Fruit fly (Drosophila melanogaster) whole organism, embryonic: ENCODE data around the gene CG33110.

ENCODE experiments used
- ATbp ChIP-seq: fragments of 200-800 bp; sonication (Bioruptor generic); optimal IDR thresholded peaks from 2 replicates; lab custom pipeline; 2017; ENCODE audit warnings: missing biosample characterization, mild to moderate bottlenecking, missing genetic modification characterization, missing genetic modification reagents
- Atf6 ChIP-seq: fragments of 200-800 bp; sonication (Bioruptor generic); IDR thresholded peaks from 2 replicates; pipeline ENCODE4 v1.3.6; 2022; ENCODE audit warnings: missing biosample characterization, missing genetic modification characterization
- BtbVII ChIP-seq: fragments of 200-800 bp; sonication (Bioruptor generic); optimal IDR thresholded peaks from 3 replicates; lab custom pipeline; 2017; ENCODE audit warnings: missing biosample characterization, mild to moderate bottlenecking, missing genetic modification characterization
- CG10147 ChIP-seq: fragments of 200-800 bp; sonication (Bioruptor generic); optimal IDR thresholded peaks from 2 replicates; lab custom pipeline; 2019; ENCODE audit warnings: missing biosample characterization, mild to moderate bottlenecking, missing genetic modification characterization, moderate library complexity
- CG1024 ChIP-seq: fragments of 200-800 bp; sonication (Bioruptor generic); IDR thresholded peaks from 2 replicates; pipeline ENCODE4 v1.3.6; 2022; ENCODE audit warnings: missing biosample characterization, missing genetic modification characterization
- CG11504 ChIP-seq: fragments of 200-800 bp; sonication (Bioruptor generic); optimal IDR thresholded peaks from 3 replicates; lab custom pipeline; 2019; ENCODE audit warnings: missing biosample characterization, mild to moderate bottlenecking, missing genetic modification characterization, moderate library complexity
- CG11696 ChIP-seq: fragments of 200-800 bp; sonication (Bioruptor generic); IDR thresholded peaks from 2 replicates; pipeline ENCODE4 v1.3.6; 2022; ENCODE audit warnings: missing biosample characterization, missing genetic modification characterization
- CG12219 ChIP-seq: fragments of 200-800 bp; sonication (Bioruptor generic); optimal IDR thresholded peaks from 3 replicates; lab custom pipeline; 2018; ENCODE audit warnings: missing biosample characterization, mild to moderate bottlenecking, missing genetic modification characterization
- CG12769 ChIP-seq: fragments of 200-800 bp; sonication (Bioruptor generic); optimal IDR thresholded peaks from 2 replicates; lab custom pipeline; 2019; ENCODE audit warnings: missing biosample characterization, mild to moderate bottlenecking, missing genetic modification characterization, moderate library complexity
- CG13424 ChIP-seq: fragments of 200-800 bp; sonication (Bioruptor generic); optimal IDR thresholded peaks from 2 replicates; lab custom pipeline; 2019; ENCODE audit warnings: missing biosample characterization, mild to moderate bottlenecking, missing genetic modification characterization, moderate library complexity
- CG16815 ChIP-seq: fragments of 200-800 bp; sonication (Bioruptor generic); optimal IDR thresholded peaks from 3 replicates; lab custom pipeline; 2017; ENCODE audit warnings: missing biosample characterization, mild to moderate bottlenecking, missing genetic modification characterization
- CG17385 ChIP-seq: fragments of 200-800 bp; sonication (Bioruptor generic); optimal IDR thresholded peaks from 3 replicates; lab custom pipeline; 2018; ENCODE audit warnings: missing biosample characterization, mild to moderate bottlenecking, missing genetic modification characterization
- CG17568 ChIP-seq: fragments of 200-800 bp; sonication (Bioruptor generic); optimal IDR thresholded peaks from 2 replicates; lab custom pipeline; 2018; ENCODE audit warnings: missing biosample characterization, mild to moderate bottlenecking, missing genetic modification characterization, moderate library complexity
- CG18011 ChIP-seq: fragments of 200-800 bp; sonication (Bioruptor generic); optimal IDR thresholded peaks from 2 replicates; lab custom pipeline; 2017; ENCODE audit warnings: missing biosample characterization, missing genetic modification characterization, mild to moderate bottlenecking, moderate library complexity, missing genotype
- CG4617 ChIP-seq: fragments of 200-800 bp; sonication (Bioruptor generic); optimal IDR thresholded peaks from 3 replicates; lab custom pipeline; 2016; ENCODE audit warnings: missing biosample characterization, missing genetic modification characterization, borderline replicate concordance
- CG4820 ChIP-seq: fragments of 200-800 bp; sonication (Bioruptor generic); optimal IDR thresholded peaks from 3 replicates; lab custom pipeline; 2016; ENCODE audit warnings: missing biosample characterization, missing genetic modification characterization
- CG7271 ChIP-seq: fragments of 200-800 bp; sonication (Bioruptor generic); optimal IDR thresholded peaks from 2 replicates; lab custom pipeline; 2018; ENCODE audit warnings: missing biosample characterization, mild to moderate bottlenecking, missing genetic modification characterization, moderate library complexity
- CTCF ChIP-seq: fragments of 200-800 bp; sonication (Bioruptor generic); optimal IDR thresholded peaks from 2 replicates; lab custom pipeline; 2017; ENCODE audit warnings: missing biosample characterization, mild to moderate bottlenecking, missing genetic modification characterization, moderate library complexity
- HmgZ ChIP-seq: fragments of 200-800 bp; sonication (Bioruptor generic); optimal IDR thresholded peaks from 2 replicates; lab custom pipeline; 2018; ENCODE audit warnings: missing biosample characterization, mild to moderate bottlenecking, missing genetic modification characterization
- Hr78 ChIP-seq, 2 experiments: fragments of 200-800 bp in 1 of 2; fragments of >200 bp in 1 of 2; sonication (Bioruptor generic) in 1 of 2; optimal IDR thresholded peaks; 2 replicates each; lab custom pipeline; 2017 to 2019; ENCODE audit warnings: missing biosample characterization in 2 of 2, missing genetic modification characterization in 2 of 2, mild to moderate bottlenecking in 1 of 2, moderate library complexity in 1 of 2
- Mad ChIP-seq: fragments of 200-800 bp; sonication (Bioruptor generic); optimal IDR thresholded peaks from 2 replicates; lab custom pipeline; 2016; ENCODE audit warnings: missing biosample characterization, missing genetic modification characterization
- Mrtf ChIP-seq: fragments of 200-800 bp; sonication (Bioruptor generic); IDR thresholded peaks from 3 replicates; pipeline ENCODE4 v1.3.6; 2022; ENCODE audit warnings: missing biosample characterization, missing genetic modification characterization
- NC2β ChIP-seq: fragments of 200-800 bp; sonication (Bioruptor generic); optimal IDR thresholded peaks from 2 replicates; lab custom pipeline; 2016; ENCODE audit warnings: missing biosample characterization, missing genetic modification characterization
- Nf-YB ChIP-seq: fragments of 200-800 bp; sonication (Bioruptor generic); optimal IDR thresholded peaks from 3 replicates; lab custom pipeline; 2019; ENCODE audit warnings: missing biosample characterization, mild to moderate bottlenecking, missing genetic modification characterization, moderate library complexity
- Optix ChIP-seq: fragments of 200-800 bp; sonication (Bioruptor generic); IDR thresholded peaks from 3 replicates; pipeline ENCODE4 v1.3.6; 2022; ENCODE audit warnings: missing biosample characterization, missing genetic modification characterization
- Sin3A ChIP-seq: fragments of >200 bp; optimal IDR thresholded peaks from 2 replicates; lab custom pipeline; 2018
- amos ChIP-seq: fragments of 200-800 bp; sonication (Bioruptor generic); IDR thresholded peaks from 2 replicates; pipeline ENCODE4 v1.3.6; 2022; ENCODE audit warnings: missing biosample characterization, missing genetic modification characterization; ENCODE audit not compliant: partially characterized antibody
- ase ChIP-seq: fragments of 200-800 bp; sonication (Bioruptor generic); IDR thresholded peaks from 3 replicates; pipeline ENCODE4 v1.3.6; 2022; ENCODE audit warnings: missing biosample characterization, missing genetic modification characterization
- az2 ChIP-seq: fragments of 200-800 bp; sonication (Bioruptor generic); optimal IDR thresholded peaks from 3 replicates; lab custom pipeline; 2016; ENCODE audit warnings: missing biosample characterization, missing genetic modification characterization
- bsh ChIP-seq, 2 experiments: fragments of 200-800 bp; sonication (Bioruptor generic); optimal IDR thresholded peaks; 2 replicates each; lab custom pipeline; 2017 to 2018; ENCODE audit warnings: mild to moderate bottlenecking in 2 of 2, missing biosample characterization in 2 of 2, missing genetic modification characterization in 2 of 2, moderate library complexity in 1 of 2
- cwo ChIP-seq: fragments of 200-800 bp; sonication (Bioruptor generic); optimal IDR thresholded peaks from 3 replicates; lab custom pipeline; 2017; ENCODE audit warnings: missing biosample characterization, missing genetic modification characterization, mild to moderate bottlenecking, moderate library complexity, missing genetic modification reagents
- da ChIP-seq: fragments of 200-800 bp; sonication (Bioruptor generic); optimal IDR thresholded peaks from 2 replicates; lab custom pipeline; 2016; ENCODE audit warnings: missing biosample characterization, missing genetic modification characterization
- fd96Cb ChIP-seq: fragments of 200-800 bp; sonication (Bioruptor generic); optimal IDR thresholded peaks from 2 replicates; lab custom pipeline; 2018; ENCODE audit warnings: missing biosample characterization, mild to moderate bottlenecking, missing genetic modification characterization, moderate library complexity
- grn ChIP-seq: fragments of 200-800 bp; sonication (Bioruptor generic); optimal IDR thresholded peaks from 3 replicates; lab custom pipeline; 2017; ENCODE audit warnings: missing biosample characterization, missing genetic modification characterization
- her ChIP-seq: fragments of 200-800 bp; sonication (Bioruptor generic); optimal IDR thresholded peaks from 2 replicates; lab custom pipeline; 2016; ENCODE audit warnings: missing biosample characterization, missing genetic modification characterization
- maf-S ChIP-seq: fragments of 200-800 bp; sonication (Bioruptor generic); optimal IDR thresholded peaks from 2 replicates; lab custom pipeline; 2016; ENCODE audit warnings: missing biosample characterization, missing genetic modification characterization
- otp ChIP-seq: fragments of 200-800 bp; sonication (Bioruptor generic); IDR thresholded peaks from 3 replicates; pipeline ENCODE4, ENCODE4 v1.3.6; 2022; ENCODE audit warnings: missing biosample characterization, missing genetic modification characterization
- peb ChIP-seq: fragments of 200-800 bp; sonication (Bioruptor generic); IDR thresholded peaks from 2 replicates; pipeline ENCODE4 v1.3.6; 2022; ENCODE audit warnings: missing biosample characterization, missing genetic modification characterization
- toy ChIP-seq: fragments of 200-800 bp; sonication (Bioruptor generic); IDR thresholded peaks from 2 replicates; pipeline ENCODE4 v1.3.6; 2022; ENCODE audit warnings: missing biosample characterization, missing genetic modification characterization
- vfl ChIP-seq: fragments of 200-800 bp; sonication (Bioruptor generic); optimal IDR thresholded peaks from 2 replicates; lab custom pipeline; 2016; ENCODE audit warnings: missing biosample characterization, missing genetic modification characterization

CG33110 gene

dm6 chr3R:22530305-22530704, 39.7 kb upstream of the CG33110 start, which contains the start of gene CG33099 (continued):
- TF ChIP-seq CG4820 (GFP tag; lab: Kevin White, UChicago) (no peak), Optix (GFP tag; lab: Robert Waterston, UW) (no peak), peb (GFP tag; lab: Robert Waterston, UW) (no peak), da (no peak), CG17385 (GFP tag; lab: Kevin White, UChicago) (peak; percentile 31), CG17568 (GFP tag; lab: Kevin White, UChicago) (peak; percentile 68), BtbVII (GFP tag; lab: Kevin White, UChicago) (peak; percentile 19), Mad (GFP tag; lab: Kevin White, UChicago) (peak; percentile 31), otp (GFP tag; lab: Robert Waterston, UW) (peak; percentile 61; the same call in 1 of the 3 replicates)

DNA sequence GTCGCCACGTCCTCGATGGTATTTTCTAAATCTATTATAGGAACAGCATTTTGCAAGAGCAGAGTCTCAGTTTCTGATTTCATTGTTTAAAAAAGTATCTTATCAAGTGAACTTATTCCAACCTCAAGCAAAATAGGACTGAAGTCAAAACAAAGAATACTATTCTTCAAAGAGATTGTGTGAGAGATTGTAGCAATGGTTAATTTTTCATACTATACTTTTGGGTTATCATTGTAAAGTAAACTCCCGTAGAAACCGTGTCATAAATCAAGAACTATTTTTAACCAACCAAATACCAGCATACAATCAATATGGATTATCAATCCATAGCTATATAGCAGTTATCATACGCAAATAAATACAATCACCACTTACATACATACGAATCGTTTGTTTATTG, 38.2 kb upstream of the CG33110 start, which contains the start of gene CG33093:
Gene CG33093 (minus strand): TSS at position 122 of the 400 bp plus-strand sequence.
- TF ChIP-seq amos (peak; percentile 33; the same call in 1 of the 2 replicates), CG13424 (tag; lab: Kevin White, UChicago) (peak; percentile 7), grn (GFP tag; lab: Kevin White, UChicago) (peak; percentile 74), Hr78 (GFP tag; optimal IDR thresholded peaks at IDR 0.05; lab: Kevin White, UChicago) (peak in 1 of 2 experiments; percentile 65), az2 (GFP tag; lab: Kevin White, UChicago) (no peak), Nf-YB (GFP tag; lab: Kevin White, UChicago) (peak; percentile 14), ase (GFP tag; lab: Robert Waterston, UW) (no peak), bsh (GFP tag; optimal IDR thresholded peaks at IDR 0.05; lab: Kevin White, UChicago) (peak in 1 of 2 experiments; percentile 2), NC2β (GFP tag; lab: Kevin White, UChicago) (no peak), HmgZ (peak; percentile 3), ATbp (GFP tag; lab: Kevin White, UChicago) (no peak), CTCF (peak; percentile 9)
- TF ChIP-seq, all 482 proteins: peak for 8

dm6 chr3R:22533973-22534931, 35.7 kb upstream of the CG33110 start:
- TF ChIP-seq Sin3A (lab: Kevin White, UChicago) (no peak), CG16815 (GFP tag; lab: Kevin White, UChicago) (no peak), CG10147 (GFP tag; lab: Kevin White, UChicago) (no peak), fd96Cb (tag; lab: Kevin White, UChicago) (no peak)

- TF ChIP-seq CG18011 (peak; percentile 68), ase (GFP tag; lab: Robert Waterston, UW) (no peak), cwo (GFP tag; lab: Kevin White, UChicago) (peak; percentile 71)
- TF ChIP-seq, all 482 proteins: peak for 2
Measured at dm6 chr3R:22535945-22536344, 34.0 kb upstream of the CG33110 start.

DNA sequence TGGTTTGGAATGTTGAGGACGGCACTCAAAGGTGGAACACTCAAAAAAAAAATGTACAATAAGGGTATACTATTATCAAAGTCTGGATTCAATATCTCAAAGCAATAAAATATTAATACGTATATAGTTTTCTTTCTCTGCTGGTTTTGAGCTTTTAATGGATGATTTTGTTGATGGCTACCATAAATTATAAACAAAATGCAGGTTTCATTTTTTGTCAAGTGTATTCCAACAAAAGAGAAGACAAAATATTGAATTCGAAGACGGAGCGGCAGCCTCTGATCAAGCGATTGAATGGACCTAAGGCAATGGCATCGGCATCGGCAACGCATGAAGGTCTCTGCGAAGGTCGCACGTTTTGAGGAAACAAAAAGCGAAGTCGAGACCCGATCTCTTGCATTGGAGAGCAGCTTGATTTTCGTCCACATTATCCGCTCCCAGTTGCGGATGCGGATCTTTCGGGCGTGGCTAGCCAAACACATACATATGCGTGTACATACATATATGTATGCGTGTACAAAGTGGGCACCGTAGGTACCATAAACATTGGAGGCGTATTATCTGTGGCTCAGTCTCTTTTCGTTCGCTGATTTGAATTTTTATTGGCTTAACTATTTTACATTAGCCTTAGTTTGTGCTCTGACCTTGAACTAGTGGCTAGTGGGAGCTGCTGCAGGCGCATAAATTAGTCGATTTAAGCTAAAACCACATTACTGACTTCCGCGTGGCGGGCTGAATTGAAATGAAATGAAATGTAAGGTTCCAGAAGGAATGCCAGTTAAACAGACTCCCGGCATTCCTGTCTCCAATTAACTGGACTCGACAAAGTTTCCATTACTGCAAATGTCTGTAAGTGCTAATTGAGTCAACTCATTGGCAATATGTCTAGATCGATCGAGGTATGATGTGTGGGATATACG, 33.2 kb upstream of the CG33110 start:
- no peak for TF ChIP-seq maf-S (GFP tag; lab: Kevin White, UChicago)
- no peak for TF ChIP-seq toy (GFP tag; lab: Robert Waterston, UW)
- no peak for TF ChIP-seq CG1024
- TF ChIP-seq vfl (GFP tag; lab: Kevin White, UChicago) = no peak
- TF ChIP-seq CG7271 (tag; lab: Kevin White, UChicago) = no peak
- TF ChIP-seq CG11504 (tag; lab: Kevin White, UChicago) = peak; percentile 74
- 0 out of 2 replicates have a peak, but pooled peaks have one; percentile 13 for TF ChIP-seq CG11696 (GFP tag; lab: Robert Waterston, UW)
- peak; percentile 57 for TF ChIP-seq CG12769
- TF ChIP-seq CG12219 (GFP tag; lab: Kevin White, UChicago) = peak; percentile 25
- no peak for TF ChIP-seq her (GFP tag; lab: Kevin White, UChicago)
- TF ChIP-seq Mrtf (GFP tag; lab: Robert Waterston, UW) = no peak
- TF ChIP-seq Atf6 (GFP tag; lab: Robert Waterston, UW) = peak; percentile 32; the same call in 1 of the 2 replicates
- TF ChIP-seq CG4617 (GFP tag; lab: Kevin White, UChicago) = no peak
